Worm (Caenorhabditis elegans): ENCODE data around the gene Y57G7A.3.
"Not testable (repeated sequence)": the region's sequence is repeated elsewhere in the genome, so short reads cannot be mapped to it uniquely, and the experiment has no call there.

Y57G7A.3 gene

DNA sequence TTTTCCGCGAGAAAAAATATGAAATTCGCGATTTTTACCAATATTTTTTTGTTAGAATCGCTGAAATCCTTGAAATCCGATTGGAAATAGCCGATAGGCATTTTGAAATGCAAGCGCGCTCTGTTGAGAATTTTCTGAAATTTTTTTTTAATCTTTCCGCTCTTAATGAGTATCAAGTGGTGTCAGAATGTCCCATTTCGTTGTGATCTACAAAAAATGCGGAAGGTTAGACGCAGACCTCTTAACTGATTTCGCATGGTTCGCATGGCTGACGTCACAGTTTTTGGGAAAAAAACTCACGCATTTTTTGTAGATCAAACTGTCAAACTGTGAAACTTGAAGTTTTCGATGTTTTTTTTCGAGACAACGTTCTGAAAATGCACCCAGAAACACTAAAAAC, 13.8 kb upstream of the Y57G7A.3 start, which contains the start of gene srw-66:
srw-66 (minus strand) TSS at position 101 of the 400 bp plus-strand sequence.
- no peak for TF ChIP-seq pros-1 (tag; optimal IDR thresholded peaks at IDR 0.05)
- TF ChIP-seq pat-9 (tag; optimal IDR thresholded peaks at IDR 0.05): no peak
- no peak for TF ChIP-seq ceh-22 (tag; optimal IDR thresholded peaks at IDR 0.05)
- no peak for TF ChIP-seq eyg-1 (tag; optimal IDR thresholded peaks at IDR 0.05)
- no peak for TF ChIP-seq ceh-31 (tag; optimal IDR thresholded peaks at IDR 0.05)

DNA sequence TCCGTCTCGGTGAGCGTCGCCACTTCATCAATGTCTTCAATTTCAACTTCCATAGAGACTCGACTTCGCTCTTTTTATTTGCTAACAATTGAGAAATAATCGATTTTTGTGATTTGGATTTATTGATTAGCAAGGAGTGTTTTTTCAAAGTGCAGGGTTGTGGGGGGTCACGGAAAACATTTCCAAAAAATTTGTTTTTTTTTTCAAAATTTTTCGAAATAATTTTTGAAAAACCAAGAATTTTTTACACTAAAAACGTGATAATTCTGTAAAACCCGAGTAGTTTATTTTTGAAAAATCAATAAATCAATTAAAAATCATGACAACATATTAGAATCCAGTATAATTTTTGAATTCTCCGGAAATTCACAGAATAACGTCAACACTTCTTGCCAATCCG, 10.1 kb upstream of the Y57G7A.3 start, which contains the start of gene Y57G7A.5:
Y57G7A.5 (minus strand) TSS at position 101 of the 400 bp plus-strand sequence.
- TF ChIP-seq tbx-2 (tag; optimal IDR thresholded peaks at IDR 0.05) (no peak), K02D7.2 (tag; optimal IDR thresholded peaks at IDR 0.05) (no peak), ceh-19 (GFP tag; optimal IDR thresholded peaks at IDR 0.05) (no peak), dmd-4 (tag; optimal IDR thresholded peaks at IDR 0.05; ENCODE audit: borderline replicate concordance) (no peak), pat-9 (tag; optimal IDR thresholded peaks at IDR 0.05) (no peak), nhr-11 (tag; optimal IDR thresholded peaks at IDR 0.05) (no peak), hlh-8 (tag; optimal IDR thresholded peaks at IDR 0.05) (no peak), fax-1 (tag; optimal IDR thresholded peaks at IDR 0.05) (no peak), T23F11.4 (GFP tag; optimal IDR thresholded peaks at IDR 0.05) (no peak), C08G9.2 (tag; optimal IDR thresholded peaks at IDR 0.05) (no peak), sox-2 (GFP tag; IDR thresholded peaks at IDR 0.05) (no peak)

DNA sequence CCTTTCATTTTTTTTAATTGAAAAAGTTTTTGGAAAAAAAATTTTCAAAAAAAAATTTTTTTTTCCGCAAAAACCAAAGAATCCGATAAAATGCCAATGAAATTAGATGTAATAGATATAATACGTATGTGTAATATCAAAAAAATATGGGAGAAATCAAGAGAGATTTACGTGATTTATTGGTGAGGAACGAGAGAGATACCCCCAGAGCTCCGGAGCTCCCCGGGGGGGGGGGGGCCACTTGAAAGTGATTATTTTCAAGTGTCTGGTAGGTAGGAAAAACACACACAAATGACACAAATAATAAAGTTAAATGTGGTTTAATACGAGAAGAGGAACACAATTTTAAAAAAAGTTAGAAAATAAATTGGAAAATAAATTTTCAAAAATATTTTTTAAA, 8.8 kb upstream of the Y57G7A.3 start, which contains the start of gene Y57G7A.11:
Y57G7A.11 (minus strand) TSS at position 101 of the 400 bp plus-strand sequence.
- no peak for TF ChIP-seq nhr-232 (tag; optimal IDR thresholded peaks at IDR 0.05)
- no peak for TF ChIP-seq pat-9 (tag; optimal IDR thresholded peaks at IDR 0.05)

DNA sequence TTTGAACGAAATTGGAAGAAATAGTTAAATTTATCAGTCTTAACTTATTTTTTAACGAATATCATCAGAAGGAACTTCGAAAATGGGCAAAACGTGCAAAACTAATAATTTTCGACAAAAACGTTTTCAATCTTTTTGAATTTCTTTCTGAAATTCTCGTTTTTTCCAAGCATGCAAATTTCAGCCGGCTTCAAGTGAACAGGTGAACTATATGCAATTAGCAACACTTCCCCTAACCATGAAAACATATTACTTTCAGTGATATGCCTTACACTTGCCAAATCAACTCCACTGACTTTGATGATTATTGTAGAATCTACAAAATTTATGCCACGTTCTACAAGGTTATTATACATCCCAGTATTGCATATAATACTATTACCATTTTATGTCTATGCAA, 7.2 kb upstream of the Y57G7A.3 start, which contains the start of gene srz-63:
srz-63 (plus strand) TSS at position 301 of the 400 bp plus-strand sequence.
- not testable (repeated sequence) for TF ChIP-seq pros-1, npax-4, ceh-34 (tag; optimal IDR thresholded peaks at IDR 0.05)

DNA sequence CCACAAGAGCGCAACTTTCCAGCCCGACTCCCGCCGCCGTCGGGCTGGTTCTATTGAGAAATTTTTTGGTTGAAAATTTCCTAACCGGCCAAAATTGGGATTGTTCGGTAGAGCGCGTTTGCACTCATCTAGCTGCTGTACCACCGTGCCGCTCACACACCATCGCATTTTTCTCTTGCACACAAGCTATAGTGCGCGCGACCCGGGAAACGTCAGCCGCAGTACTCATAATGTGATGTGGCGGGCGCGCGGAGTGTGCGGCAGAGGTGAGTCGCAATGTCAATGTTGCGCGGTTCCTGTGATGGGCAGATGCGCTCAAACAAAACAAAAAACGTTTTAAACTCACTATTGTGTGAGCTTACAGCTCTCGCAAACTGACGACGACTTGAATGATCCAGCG, 597 bp upstream of the Y57G7A.3 start:
- no peak for TF ChIP-seq syd-9 (tag; optimal IDR thresholded peaks at IDR 0.05)

DNA sequence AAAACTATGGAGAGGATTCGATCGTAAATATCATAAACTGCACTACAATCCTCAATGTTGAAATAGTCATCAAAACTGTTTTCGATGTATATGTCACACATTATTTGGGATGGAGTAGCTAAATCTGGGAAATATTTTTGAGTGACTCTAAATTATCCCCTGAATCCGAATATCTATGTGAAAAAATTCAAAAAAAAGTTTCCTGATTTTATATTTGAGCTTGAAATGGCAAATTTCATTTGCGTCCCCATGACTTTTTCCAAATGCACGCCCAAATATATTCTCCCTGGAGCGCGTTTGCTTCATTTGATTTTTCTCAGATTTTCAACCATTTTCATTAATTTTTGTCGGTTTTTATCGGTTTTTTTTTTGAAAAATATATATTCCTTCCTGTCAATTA, 7.6 kb downstream of the Y57G7A.3 start, which contains the start of gene srz-64:
srz-64 (minus strand) TSS at position 101 of the 400 bp plus-strand sequence.
- TF ChIP-seq npax-4 (tag; optimal IDR thresholded peaks at IDR 0.05) (no peak), ceh-19 (GFP tag; optimal IDR thresholded peaks at IDR 0.05) (no peak), unc-42 (tag; optimal IDR thresholded peaks at IDR 0.05) (no peak), mec-3 (tag; optimal IDR thresholded peaks at IDR 0.05; ENCODE audit: borderline replicate concordance) (no peak), unc-3 (GFP tag; conservative IDR thresholded peaks at IDR 0.05) (no peak), unc-3 (tag; optimal IDR thresholded peaks at IDR 0.05) (no peak), C08G9.2 (tag; optimal IDR thresholded peaks at IDR 0.05) (no peak), ceh-2 (tag; optimal IDR thresholded peaks at IDR 0.05) (no peak), madf-2 (tag; optimal IDR thresholded peaks at IDR 0.05) (no peak), nhr-232 (tag; optimal IDR thresholded peaks at IDR 0.05) (no peak), nhr-11 (tag; optimal IDR thresholded peaks at IDR 0.05) (no peak), tbx-2 (tag; optimal IDR thresholded peaks at IDR 0.05) (no peak), ceh-22 (tag; optimal IDR thresholded peaks at IDR 0.05) (no peak), unc-55 (GFP tag; optimal IDR thresholded peaks at IDR 0.05) (no peak), eyg-1 (tag; optimal IDR thresholded peaks at IDR 0.05) (no peak), rnt-1 (tag; optimal IDR thresholded peaks at IDR 0.05) (no peak), K09A11.1 (tag; optimal IDR thresholded peaks at IDR 0.05; ENCODE audit: insufficient read depth) (no peak), pha-4 (tag; optimal IDR thresholded peaks at IDR 0.05) (no peak), dmd-4 (tag; optimal IDR thresholded peaks at IDR 0.05; ENCODE audit: borderline replicate concordance) (no peak), gmeb-2 (tag; optimal IDR thresholded peaks at IDR 0.05) (no peak)

Measured in whole organism, late embryonic.